Worm (Caenorhabditis elegans) whole organism, L1 larva: ENCODE results near the gene Y56A3A.2.

Experiments used
- C04F5.9 ChIP-seq: sonication (generic microtip); optimal IDR thresholded peaks from 2 replicates; lab custom pipeline; 2016; ENCODE audit warnings: missing genetic modification characterization, missing compliant biosample characterization
- C34B4.2 ChIP-seq: sonication (generic microtip); optimal IDR thresholded peaks from 2 replicates; lab custom pipeline; 2017; ENCODE audit warnings: mild to moderate bottlenecking, missing genetic modification characterization, missing compliant biosample characterization
- F16B12.6 ChIP-seq: fragments of 150-350 bp; optimal IDR thresholded peaks from 2 replicates; lab custom pipeline; 2014; ENCODE audit warnings: missing biosample characterization, missing genetic modification characterization
- aha-1 ChIP-seq: fragments of 150-350 bp; optimal IDR thresholded peaks from 2 replicates; lab custom pipeline; 2014; ENCODE audit warnings: missing biosample characterization, missing genetic modification characterization
- blmp-1 ChIP-seq: fragments of 150-350 bp; optimal IDR thresholded peaks from 2 replicates; lab custom pipeline; 2014; ENCODE audit warnings: missing biosample characterization, missing genetic modification characterization
- ceh-63 ChIP-seq: fragments of 200-800 bp; sonication (Bioruptor generic); optimal IDR thresholded peaks from 2 replicates; lab custom pipeline; 2018; ENCODE audit warnings: mild to moderate bottlenecking, missing genetic modification characterization, missing compliant biosample characterization
- ceh-82 ChIP-seq, 3 experiments: fragments of 150-350 bp in 1 of 3; sonication (generic microtip) in 2 of 3; optimal IDR thresholded peaks; 2 replicates each; lab custom pipeline; 2014 to 2017; ENCODE audit warnings: missing biosample characterization in 3 of 3, missing genetic modification characterization in 3 of 3
- ceh-90 ChIP-seq: sonication (generic microtip); optimal IDR thresholded peaks from 2 replicates; lab custom pipeline; 2016; ENCODE audit warnings: missing genetic modification characterization, missing compliant biosample characterization
- ces-1 ChIP-seq: fragments of 150-350 bp; optimal IDR thresholded peaks from 2 replicates; lab custom pipeline; 2014; ENCODE audit warnings: missing biosample characterization, missing genetic modification reagents, missing genetic modification characterization
- dpl-1 ChIP-seq, 3 experiments: fragments of 150-350 bp in 2 of 3; sonication (generic microtip) in 1 of 3; optimal IDR thresholded peaks; 2 replicates each; lab custom pipeline; 2014 to 2017; ENCODE audit warnings: missing biosample characterization in 3 of 3, missing genetic modification characterization in 3 of 3, missing genetic modification reagents in 3 of 3
- dsc-1 ChIP-seq: sonication (generic microtip); optimal IDR thresholded peaks from 2 replicates; lab custom pipeline; 2016; ENCODE audit warnings: mild to moderate bottlenecking, missing genetic modification characterization, missing compliant biosample characterization
- efl-1 ChIP-seq, 4 experiments: fragments of 150-350 bp; optimal IDR thresholded peaks in 3 of 4; peaks in 1 of 4; 1 replicate in 1 of 4; 2 replicates in 3 of 4; lab custom pipeline; 2014; ENCODE audit warnings: missing biosample characterization in 2 of 4, missing genetic modification characterization in 2 of 4, missing genetic modification reagents in 2 of 4
- efl-3 ChIP-seq: fragments of 200-800 bp; sonication (Bioruptor generic); optimal IDR thresholded peaks from 2 replicates; lab custom pipeline; 2018; ENCODE audit warnings: mild to moderate bottlenecking, missing genetic modification characterization, missing compliant biosample characterization
- egl-13 ChIP-seq: sonication (generic microtip); optimal IDR thresholded peaks from 2 replicates; lab custom pipeline; 2016; ENCODE audit warnings: missing genotype, missing genetic modification reagents, missing genetic modification characterization, missing compliant biosample characterization
- egl-27 ChIP-seq, 2 experiments: fragments of 150-350 bp in 1 of 2; sonication (generic microtip); optimal IDR thresholded peaks; 3 replicates each; lab custom pipeline; 2017 to 2018; ENCODE audit warnings: missing biosample characterization in 2 of 2, missing genetic modification characterization in 2 of 2, missing genetic modification reagents in 2 of 2
- elt-2 ChIP-seq: sonication (generic microtip); optimal IDR thresholded peaks from 2 replicates; lab custom pipeline; 2016; ENCODE audit warnings: missing genetic modification characterization, mild to moderate bottlenecking, inconsistent platforms, missing compliant biosample characterization, missing genetic modification reagents
- ets-5 ChIP-seq: fragments of 200-800 bp; sonication (Bioruptor generic); IDR thresholded peaks from 2 replicates; pipeline ENCODE4 v1.3.6; 2022; ENCODE audit warnings: missing genetic modification characterization, missing compliant biosample characterization
- fkh-4 ChIP-seq: sonication (generic microtip); optimal IDR thresholded peaks from 2 replicates; lab custom pipeline; 2016; ENCODE audit warnings: missing compliant biosample characterization, missing genetic modification characterization, borderline replicate concordance
- fkh-8 ChIP-seq: sonication (generic microtip); optimal IDR thresholded peaks from 2 replicates; lab custom pipeline; 2016; ENCODE audit warnings: mild to moderate bottlenecking, missing genetic modification characterization, missing compliant biosample characterization
- hlh-4 ChIP-seq: sonication (generic microtip); optimal IDR thresholded peaks from 2 replicates; lab custom pipeline; 2016; ENCODE audit warnings: mild to moderate bottlenecking, missing genetic modification characterization, missing compliant biosample characterization
- hpl-2 ChIP-seq: fragments of 150-350 bp; optimal IDR thresholded peaks from 2 replicates; lab custom pipeline; 2014; ENCODE audit warnings: missing biosample characterization, missing genetic modification reagents, missing genetic modification characterization
- jun-1 ChIP-seq: fragments of 150-350 bp; optimal IDR thresholded peaks from 2 replicates; lab custom pipeline; 2014; ENCODE audit warnings: missing biosample characterization, missing genetic modification reagents, missing genetic modification characterization
- lin-13 ChIP-seq: fragments of 150-350 bp; optimal IDR thresholded peaks from 2 replicates; lab custom pipeline; 2014; ENCODE audit warnings: missing biosample characterization, missing genetic modification reagents, missing genetic modification characterization
- lin-14 ChIP-seq: fragments of 200-800 bp; sonication (Bioruptor generic); optimal IDR thresholded peaks from 2 replicates; lab custom pipeline; 2018; ENCODE audit warnings: mild to moderate bottlenecking, missing genetic modification characterization, moderate library complexity, missing compliant biosample characterization
- lin-35 ChIP-seq, 2 experiments: fragments of 150-350 bp; optimal IDR thresholded peaks; 2 replicates each; lab custom pipeline; 2014; ENCODE audit warnings: missing biosample characterization in 2 of 2, missing genetic modification characterization in 2 of 2, missing genetic modification reagents in 2 of 2
- lin-39 ChIP-seq: fragments of 150-350 bp; optimal IDR thresholded peaks from 2 replicates; lab custom pipeline; 2014; ENCODE audit warnings: missing biosample characterization, missing genetic modification reagents, missing genetic modification characterization
- lir-3 ChIP-seq: sonication (generic microtip); optimal IDR thresholded peaks from 2 replicates; lab custom pipeline; 2016; ENCODE audit warnings: mild to moderate bottlenecking, missing genetic modification characterization, moderate library complexity, missing compliant biosample characterization; ENCODE audit not compliant: poor library complexity
- lsy-2 ChIP-seq, 2 experiments: fragments of 150-350 bp; optimal IDR thresholded peaks; 2 replicates each; lab custom pipeline; 2014; ENCODE audit warnings: missing biosample characterization in 2 of 2, missing genetic modification characterization in 2 of 2
- mab-9 ChIP-seq: fragments of 200-800 bp; sonication (Bioruptor generic); IDR thresholded peaks from 2 replicates; pipeline ENCODE4 v1.3.6; 2022; ENCODE audit warnings: missing genetic modification reagents, missing genetic modification characterization, missing compliant biosample characterization
- mdl-1 ChIP-seq, 2 experiments: fragments of 150-350 bp; optimal IDR thresholded peaks; 2 replicates each; lab custom pipeline; 2014 to 2017; ENCODE audit warnings: missing biosample characterization in 2 of 2, missing genetic modification characterization in 2 of 2, inconsistent platforms in 1 of 2
- mef-2 ChIP-seq: fragments of 150-350 bp; optimal IDR thresholded peaks from 2 replicates; lab custom pipeline; 2014; ENCODE audit warnings: missing biosample characterization, missing genetic modification characterization
- nhr-19 ChIP-seq: fragments of 200-800 bp; sonication (Bioruptor generic); conservative IDR thresholded peaks from 2 replicates; pipeline ENCODE4 v1.3.6; 2022; ENCODE audit warnings: missing genetic modification characterization, missing compliant biosample characterization
- nhr-47 ChIP-seq: sonication (generic microtip); optimal IDR thresholded peaks from 2 replicates; lab custom pipeline; 2016; ENCODE audit warnings: mild to moderate bottlenecking, missing genetic modification characterization, moderate library complexity, missing compliant biosample characterization
- nhr-71 ChIP-seq: sonication (generic microtip); optimal IDR thresholded peaks from 2 replicates; lab custom pipeline; 2016; ENCODE audit warnings: mild to moderate bottlenecking, missing genetic modification characterization, moderate library complexity, missing compliant biosample characterization
- nhr-76 ChIP-seq: sonication (generic microtip); optimal IDR thresholded peaks from 2 replicates; lab custom pipeline; 2017; ENCODE audit warnings: missing biosample characterization, missing genetic modification characterization
- nhr-77 ChIP-seq: fragments of 150-350 bp; optimal IDR thresholded peaks from 2 replicates; lab custom pipeline; 2014; ENCODE audit warnings: missing biosample characterization, missing genetic modification characterization
- nhr-84 ChIP-seq: sonication (generic microtip); optimal IDR thresholded peaks from 2 replicates; lab custom pipeline; 2017; ENCODE audit warnings: missing biosample characterization, missing genetic modification characterization
- nhr-85 ChIP-seq: sonication (generic microtip); peaks from one replicate; lab custom pipeline; 2016; ENCODE audit warnings: missing genetic modification characterization, inconsistent platforms, missing compliant biosample characterization
- nhr-90 ChIP-seq: sonication (generic microtip); optimal IDR thresholded peaks from 2 replicates; lab custom pipeline; 2016; ENCODE audit warnings: mild to moderate bottlenecking, missing genetic modification characterization, missing compliant biosample characterization; ENCODE audit not compliant: poor library complexity
- pqm-1 ChIP-seq: sonication (generic microtip); optimal IDR thresholded peaks from 3 replicates; lab custom pipeline; 2017; ENCODE audit warnings: missing biosample characterization, missing genetic modification characterization
- rnt-1 ChIP-seq: sonication (generic microtip); optimal IDR thresholded peaks from 2 replicates; lab custom pipeline; 2016; ENCODE audit warnings: mild to moderate bottlenecking, missing genetic modification characterization, moderate library complexity, missing compliant biosample characterization
- skn-1 ChIP-seq: fragments of 150-350 bp; optimal IDR thresholded peaks from 2 replicates; lab custom pipeline; 2014; ENCODE audit warnings: missing biosample characterization, missing genetic modification characterization
- snu-23 ChIP-seq: sonication (generic microtip); optimal IDR thresholded peaks from 2 replicates; lab custom pipeline; 2016; ENCODE audit warnings: missing genetic modification characterization, missing compliant biosample characterization
- sox-4 ChIP-seq: sonication (generic microtip); optimal IDR thresholded peaks from 2 replicates; lab custom pipeline; 2016; ENCODE audit warnings: missing genetic modification characterization, missing compliant biosample characterization
- sup-37 ChIP-seq: fragments of 200-800 bp; sonication (Bioruptor generic); optimal IDR thresholded peaks from 2 replicates; lab custom pipeline; 2018; ENCODE audit warnings: mild to moderate bottlenecking, missing genetic modification characterization, missing compliant biosample characterization
- tbx-2 ChIP-seq: sonication (generic microtip); optimal IDR thresholded peaks from 2 replicates; lab custom pipeline; 2016; ENCODE audit warnings: missing genetic modification characterization, missing compliant biosample characterization
- tlp-1 ChIP-seq: fragments of 150-350 bp; optimal IDR thresholded peaks from 2 replicates; lab custom pipeline; 2014; ENCODE audit warnings: missing biosample characterization, missing genetic modification characterization
- unc-86 ChIP-seq: sonication (generic microtip); optimal IDR thresholded peaks from 2 replicates; lab custom pipeline; 2016; ENCODE audit warnings: missing genetic modification characterization, missing compliant biosample characterization
- xbp-1 ChIP-seq: sonication (generic microtip); optimal IDR thresholded peaks from 2 replicates; lab custom pipeline; 2016; ENCODE audit warnings: missing genetic modification characterization, missing compliant biosample characterization

Y56A3A.2 gene

ce11 chrIII:11841728-11842127 is 20.3 kb downstream of the Y56A3A.2 start:
- TF ChIP-seq efl-1 (optimal IDR thresholded peaks at IDR 0.05; lab: Kevin White, UChicago) (no peak), efl-1 (GFP tag; optimal IDR thresholded peaks at IDR 0.05 in 1 of 2; lab: Kevin White, UChicago) (peak in 1 of 2 experiments; percentile 29), nhr-84 (tag; lab: Kevin White, UChicago) (no peak), ceh-63 (no peak)

- TF ChIP-seq skn-1 (tag; lab: Kevin White, UChicago): peak; percentile 97
- TF ChIP-seq hlh-4 (tag; lab: Kevin White, UChicago): no peak
- no peak for TF ChIP-seq unc-86 (tag; lab: Kevin White, UChicago)
Observed at ce11 chrIII:11836734-11837133, 25.3 kb downstream of the Y56A3A.2 start.

- TF ChIP-seq lsy-2 (tag; optimal IDR thresholded peaks at IDR 0.05; lab: Kevin White, UChicago): peak in 1 of 2 experiments; percentile 40
- TF ChIP-seq xbp-1 (tag; lab: Kevin White, UChicago): no peak
- TF ChIP-seq sox-4 (tag; lab: Kevin White, UChicago): peak; percentile 31
- TF ChIP-seq nhr-76 (tag; lab: Kevin White, UChicago): no peak
- peak; percentile 55 for TF ChIP-seq nhr-71 (tag; lab: Kevin White, UChicago)
- peak; percentile 31 for TF ChIP-seq dsc-1 (tag; lab: Kevin White, UChicago)
- TF ChIP-seq tlp-1: no peak
- TF ChIP-seq nhr-19 (GFP tag; lab: Robert Waterston, UW): no peak
- no peak for TF ChIP-seq C34B4.2
- TF ChIP-seq lin-39 (tag; lab: Kevin White, UChicago): no peak
- no peak for TF ChIP-seq blmp-1 (tag; lab: Kevin White, UChicago)
- no peak for TF ChIP-seq mdl-1 (tag; optimal IDR thresholded peaks at IDR 0.05; lab: Kevin White, UChicago)
- TF ChIP-seq egl-27 (tag; optimal IDR thresholded peaks at IDR 0.05; lab: Kevin White, UChicago): no peak
- peak; percentile 15 for TF ChIP-seq egl-13 (tag; lab: Kevin White, UChicago)
- peak; percentile 83 for TF ChIP-seq fkh-8 (tag; lab: Kevin White, UChicago)
- no peak for TF ChIP-seq mef-2 (tag; lab: Kevin White, UChicago)
- no peak for TF ChIP-seq mab-9 (GFP tag; lab: Robert Waterston, UW)
- TF ChIP-seq ceh-82 (tag; optimal IDR thresholded peaks at IDR 0.05; lab: Kevin White, UChicago): no peak
- TF ChIP-seq snu-23 (GFP tag; lab: Kevin White, UChicago): no peak
- no peak for TF ChIP-seq ceh-63
- no peak for TF ChIP-seq efl-3 (GFP tag; lab: Kevin White, UChicago)
- TF ChIP-seq lin-13: no peak
- TF ChIP-seq fkh-4 (tag; lab: Kevin White, UChicago): no peak
- no peak for TF ChIP-seq pqm-1 (tag; lab: Kevin White, UChicago)
- TF ChIP-seq lin-14 (GFP tag; lab: Kevin White, UChicago): peak; percentile 59
- no peak for TF ChIP-seq tbx-2 (tag; lab: Kevin White, UChicago)
- no peak for TF ChIP-seq C04F5.9 (tag; lab: Kevin White, UChicago)
- TF ChIP-seq nhr-77 (tag; lab: Kevin White, UChicago): no peak
- no peak for TF ChIP-seq ets-5 (GFP tag; lab: Robert Waterston, UW)
- no peak for TF ChIP-seq aha-1
- TF ChIP-seq nhr-47: peak; percentile 17
- TF ChIP-seq jun-1 (tag; lab: Kevin White, UChicago): no peak
- TF ChIP-seq nhr-90: no peak
- no peak for TF ChIP-seq dpl-1 (GFP tag; optimal IDR thresholded peaks at IDR 0.05; lab: Kevin White, UChicago)
- no peak for TF ChIP-seq elt-2
- TF ChIP-seq skn-1 (tag; lab: Kevin White, UChicago): no peak
- no peak for TF ChIP-seq unc-86 (tag; lab: Kevin White, UChicago)
- TF ChIP-seq ceh-90 (tag; lab: Kevin White, UChicago): no peak
- TF ChIP-seq ces-1 (GFP tag; lab: Kevin White, UChicago): no peak
- no peak for TF ChIP-seq lin-35 (GFP tag; optimal IDR thresholded peaks at IDR 0.05; lab: Kevin White, UChicago)
- no peak for TF ChIP-seq F16B12.6
- TF ChIP-seq sup-37 (GFP tag; lab: Kevin White, UChicago): no peak
- TF ChIP-seq nhr-85 (tag; lab: Kevin White, UChicago): no peak
- no peak for TF ChIP-seq rnt-1
- TF ChIP-seq lir-3: no peak
- no peak for TF ChIP-seq hpl-2 (GFP tag; lab: Kevin White, UChicago)
Observed at ce11 chrIII:11836054-11836453, 26.0 kb downstream of the Y56A3A.2 start.
